Worm (Caenorhabditis elegans) whole organism, mixed stage, embryonic: Measurements from ENCODE around the gene nhr-88.

Source experiments
- ceh-43 ChIP-seq: fragments of 200-800 bp; sonication (Bioruptor generic); optimal IDR thresholded peaks from 2 replicates; lab custom pipeline; 2018; ENCODE audit warnings: mild to moderate bottlenecking, missing genetic modification characterization, moderate library complexity, missing compliant biosample characterization
- elt-1 ChIP-seq: sonication (generic microtip); optimal IDR thresholded peaks from 2 replicates; lab custom pipeline; 2017; ENCODE audit warnings: missing genetic modification characterization, mild to moderate bottlenecking, missing compliant biosample characterization, antibody characterized with exemption, moderate library complexity, borderline replicate concordance; ENCODE audit not compliant: insufficient read depth
- mep-1 ChIP-seq: fragments of 150-350 bp; optimal IDR thresholded peaks from 2 replicates; lab custom pipeline; 2017; ENCODE audit warnings: missing biosample characterization, missing genetic modification reagents, missing genetic modification characterization, inconsistent platforms
- nhr-28 ChIP-seq: fragments of 150-350 bp; optimal IDR thresholded peaks from 2 replicates; lab custom pipeline; 2014; ENCODE audit warnings: missing biosample characterization, missing genetic modification characterization
- nhr-76 ChIP-seq: sonication (generic microtip); optimal IDR thresholded peaks from 2 replicates; lab custom pipeline; 2017; ENCODE audit warnings: missing biosample characterization, missing genetic modification characterization
- unc-62 ChIP-seq: fragments of 150-350 bp; optimal IDR thresholded peaks from 2 replicates; lab custom pipeline; 2014; ENCODE audit warnings: missing biosample characterization, missing genetic modification reagents, missing genetic modification characterization

ce11 chrII:3000535-3001264 is 24.3 kb downstream of the nhr-88 start, which contains the start of gene lido-9:
- TF ChIP-seq ceh-43 (GFP tag; lab: Kevin White, UChicago) = no peak
- no peak for TF ChIP-seq nhr-28 (tag; lab: Kevin White, UChicago)
- no peak for TF ChIP-seq nhr-76 (tag; lab: Kevin White, UChicago)
- TF ChIP-seq unc-62 (GFP tag; lab: Kevin White, UChicago) = no peak
- TF ChIP-seq mep-1 (tag; lab: Kevin White, UChicago) = no peak
- no peak for TF ChIP-seq elt-1 (tag; lab: Kevin White, UChicago)
